Fruit fly (Drosophila melanogaster): ENCODE measurements around the gene CG31915.

- TF ChIP-seq CG6854 (GFP tag; optimal IDR thresholded peaks at IDR 0.05): no peak
- no peak for TF ChIP-seq CG16779 (GFP tag; IDR thresholded peaks at IDR 0.05)
- TF ChIP-seq CG8478 (optimal IDR thresholded peaks at IDR 0.05): no peak
- no peak for TF ChIP-seq CG9876 (GFP tag; optimal IDR thresholded peaks at IDR 0.05)
- TF ChIP-seq CG5245 (GFP tag; optimal IDR thresholded peaks at IDR 0.05): no peak
- no peak for TF ChIP-seq E2f2 (GFP tag; IDR thresholded peaks at IDR 0.05)
- TF ChIP-seq psq (GFP tag; optimal IDR thresholded peaks at IDR 0.05): no peak
- TF ChIP-seq ttk (GFP tag; IDR thresholded peaks at IDR 0.05): 0 out of 2 replicates have a peak, but pooled peaks have one; percentile 18
- TF ChIP-seq CG17385 (GFP tag; optimal IDR thresholded peaks at IDR 0.05): no peak
- TF ChIP-seq CG6813 (GFP tag; optimal IDR thresholded peaks at IDR 0.05): no peak
- TF ChIP-seq Taf1 (GFP tag; IDR thresholded peaks at IDR 0.05): no peak
- no peak for TF ChIP-seq CG6683 (GFP tag; optimal IDR thresholded peaks at IDR 0.05)
- no peak for TF ChIP-seq ash1 (GFP tag; optimal IDR thresholded peaks at IDR 0.05)
- TF ChIP-seq lola (GFP tag; optimal IDR thresholded peaks at IDR 0.05): peak in 1 of 3 experiments; percentile 45
Measured at dm6 chr2L:5491220-5491619, 36.7 kb upstream of the CG31915 start.
